Worm (Caenorhabditis elegans): ENCODE results near the gene ZK1073.1.

The ZK1073.1 gene

DNA sequence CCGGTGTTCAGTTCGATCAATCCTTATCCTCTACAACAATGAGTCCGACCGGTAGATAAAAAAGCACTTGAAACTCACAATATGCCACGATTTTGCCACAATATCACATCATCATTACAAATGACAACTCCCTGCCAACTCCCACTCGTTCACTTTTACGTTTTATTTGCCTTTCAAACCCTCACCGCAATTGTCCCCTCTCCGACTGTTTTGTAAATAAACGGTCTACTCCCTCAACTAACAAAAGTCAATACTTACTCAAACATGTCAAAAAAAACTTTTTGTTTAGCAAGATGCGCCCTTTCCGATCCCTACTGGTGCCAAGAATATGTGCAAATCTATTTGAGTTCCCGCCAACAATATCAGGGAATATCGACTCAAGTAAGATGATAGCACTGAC lies 43.6 kb downstream of the ZK1073.1 start, which contains the start of gene C30F2.2:
C30F2.2 (minus strand) TSS at position 122 of the 400 bp plus-strand sequence.
- TF ChIP-seq ceh-18 (tag; optimal IDR thresholded peaks at IDR 0.05), result no peak
- no peak for TF ChIP-seq fkh-6 (tag; optimal IDR thresholded peaks at IDR 0.05)
- no peak for TF ChIP-seq ref-2 (tag; optimal IDR thresholded peaks at IDR 0.05)
- no peak for TF ChIP-seq eyg-1 (tag; optimal IDR thresholded peaks at IDR 0.05)
- TF ChIP-seq ceh-31 (tag; optimal IDR thresholded peaks at IDR 0.05), result no peak
- no peak for TF ChIP-seq npax-4 (tag; optimal IDR thresholded peaks at IDR 0.05)
- TF ChIP-seq ceh-34 (tag; optimal IDR thresholded peaks at IDR 0.05), result no peak
- no peak for TF ChIP-seq dve-1 (tag; optimal IDR thresholded peaks at IDR 0.05)
- no peak for TF ChIP-seq tbx-2 (tag; optimal IDR thresholded peaks at IDR 0.05)
- no peak for TF ChIP-seq ztf-16 (tag; optimal IDR thresholded peaks at IDR 0.05)
- TF ChIP-seq fax-1 (tag; optimal IDR thresholded peaks at IDR 0.05), result no peak
- no peak for TF ChIP-seq ahr-1 (tag; optimal IDR thresholded peaks at IDR 0.05)
- TF ChIP-seq che-1 (tag; optimal IDR thresholded peaks at IDR 0.05), result no peak
- no peak for TF ChIP-seq ceh-48 (tag; optimal IDR thresholded peaks at IDR 0.05)
- TF ChIP-seq fkh-10 (GFP tag; optimal IDR thresholded peaks at IDR 0.05), result no peak
- no peak for TF ChIP-seq pros-1 (tag; optimal IDR thresholded peaks at IDR 0.05)
- no peak for TF ChIP-seq unc-86 (tag; optimal IDR thresholded peaks at IDR 0.05)
- no peak for TF ChIP-seq nfya-1 (tag; optimal IDR thresholded peaks at IDR 0.05)

DNA sequence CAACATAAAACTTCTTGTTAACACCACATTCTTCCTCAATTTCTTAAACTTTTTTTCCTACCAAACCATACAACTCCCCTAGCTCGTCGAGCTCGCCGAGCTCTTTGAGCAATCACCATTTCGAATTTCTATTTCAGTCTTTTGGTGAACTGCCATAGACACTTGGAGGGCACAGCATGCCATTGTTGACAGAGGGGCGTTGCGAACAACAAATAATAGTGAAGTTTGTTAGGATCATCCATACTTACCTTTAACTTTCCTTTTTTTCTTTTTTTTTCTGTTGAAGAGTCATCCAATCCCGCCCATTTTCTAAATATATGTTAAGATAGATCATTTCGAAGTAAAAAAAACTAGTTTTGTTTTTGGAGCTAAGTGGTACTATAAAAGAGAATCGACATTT lies 46.6 kb downstream of the ZK1073.1 start, which contains the start of gene idpp-14:
idpp-14 (plus strand) TSS at position 324 of the 400 bp plus-strand sequence.
- TF ChIP-seq K02D7.2 (tag; optimal IDR thresholded peaks at IDR 0.05), result no peak

DNA sequence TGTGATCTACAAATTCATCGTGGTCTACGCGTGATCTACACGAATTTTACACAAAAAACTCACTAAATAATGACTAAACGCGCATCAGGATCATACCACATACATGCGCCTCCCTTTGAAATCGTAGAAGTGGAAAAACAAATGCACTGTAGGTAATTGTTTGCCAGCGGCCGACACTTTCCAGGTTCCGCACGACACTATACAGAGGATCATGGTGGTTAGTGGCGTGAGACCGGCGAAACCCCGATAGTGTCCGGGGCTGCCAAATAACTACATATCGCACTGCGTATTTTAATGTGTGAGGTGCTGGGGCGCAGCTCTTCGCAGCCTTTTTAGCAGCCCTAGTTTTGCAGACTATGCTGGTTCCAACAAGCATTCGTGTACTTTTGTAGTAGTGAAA lies 50.0 kb downstream of the ZK1073.1 start:
- TF ChIP-seq ceh-9 (tag; optimal IDR thresholded peaks at IDR 0.05), result no peak
- no peak for TF ChIP-seq fax-1 (tag; optimal IDR thresholded peaks at IDR 0.05)
- no peak for TF ChIP-seq C08G9.2 (tag; optimal IDR thresholded peaks at IDR 0.05)
- no peak for TF ChIP-seq pha-2 (tag; optimal IDR thresholded peaks at IDR 0.05)
- no peak for TF ChIP-seq pax-1 (tag; optimal IDR thresholded peaks at IDR 0.05)
- no peak for TF ChIP-seq pat-9 (tag; optimal IDR thresholded peaks at IDR 0.05)
- no peak for TF ChIP-seq sdc-2 (tag; optimal IDR thresholded peaks at IDR 0.05)
- TF ChIP-seq Y22D7AL.16 (tag; optimal IDR thresholded peaks at IDR 0.05), result no peak
- no peak for TF ChIP-seq unc-86 (tag; optimal IDR thresholded peaks at IDR 0.05)
- TF ChIP-seq unc-42 (tag; optimal IDR thresholded peaks at IDR 0.05), result no peak
- no peak for TF ChIP-seq zip-5 (tag; optimal IDR thresholded peaks at IDR 0.05)
- TF ChIP-seq tbx-7 (tag; optimal IDR thresholded peaks at IDR 0.05), result no peak
- TF ChIP-seq lin-11 (tag; optimal IDR thresholded peaks at IDR 0.05), result no peak
- TF ChIP-seq ceh-14 (tag; optimal IDR thresholded peaks at IDR 0.05), result no peak
- no peak for TF ChIP-seq pqm-1 (tag; optimal IDR thresholded peaks at IDR 0.05)
- no peak for TF ChIP-seq ceh-19 (GFP tag; optimal IDR thresholded peaks at IDR 0.05)
- TF ChIP-seq ceh-34 (tag; optimal IDR thresholded peaks at IDR 0.05), result no peak
- no peak for TF ChIP-seq fkh-6 (tag; optimal IDR thresholded peaks at IDR 0.05)
- no peak for TF ChIP-seq ceh-48 (tag; optimal IDR thresholded peaks at IDR 0.05)
- no peak for TF ChIP-seq hlh-13 (GFP tag; optimal IDR thresholded peaks at IDR 0.05)

DNA sequence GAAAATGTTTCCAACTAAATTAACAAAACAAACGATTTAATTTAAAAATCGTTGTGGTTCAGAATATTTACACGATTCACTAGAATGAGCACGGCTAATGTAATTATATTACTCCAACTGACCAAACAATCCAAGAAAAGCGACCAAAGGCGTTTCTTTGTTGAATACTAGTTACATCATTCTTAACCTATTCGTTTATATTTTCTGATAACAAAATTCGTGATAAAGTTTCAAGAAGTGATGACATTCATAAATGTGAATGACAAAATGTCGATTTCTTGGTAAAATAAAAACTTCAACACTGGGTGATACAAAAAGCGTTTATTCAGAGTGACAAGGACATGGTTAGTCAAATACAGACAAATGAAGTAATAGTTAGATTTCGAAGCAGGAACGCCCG lies 52.2 kb downstream of the ZK1073.1 start, which contains the start of gene C30F2.4:
C30F2.4 (minus strand) TSS at position 101 of the 400 bp plus-strand sequence.
- TF ChIP-seq ref-2 (tag; optimal IDR thresholded peaks at IDR 0.05) (no peak), mec-3 (tag; optimal IDR thresholded peaks at IDR 0.05; ENCODE audit: borderline replicate concordance) (no peak), pros-1 (tag; optimal IDR thresholded peaks at IDR 0.05) (no peak), fkh-6 (tag; optimal IDR thresholded peaks at IDR 0.05) (no peak), tbx-2 (tag; optimal IDR thresholded peaks at IDR 0.05) (no peak), C38D4.7 (GFP tag; optimal IDR thresholded peaks at IDR 0.05) (no peak), zip-5 (tag; optimal IDR thresholded peaks at IDR 0.05) (no peak), elt-2 (tag; optimal IDR thresholded peaks at IDR 0.05) (no peak), hlh-30 (tag; optimal IDR thresholded peaks at IDR 0.05; ENCODE audit: insufficient read depth) (no peak), npax-4 (tag; optimal IDR thresholded peaks at IDR 0.05) (no peak), ceh-19 (GFP tag; optimal IDR thresholded peaks at IDR 0.05) (no peak), ceh-6 (GFP tag; optimal IDR thresholded peaks at IDR 0.05) (no peak), sox-2 (GFP tag; IDR thresholded peaks at IDR 0.05) (no peak), ahr-1 (tag; optimal IDR thresholded peaks at IDR 0.05) (no peak), pha-2 (tag; optimal IDR thresholded peaks at IDR 0.05) (no peak), lin-11 (tag; optimal IDR thresholded peaks at IDR 0.05) (no peak)
